Fruit fly (Drosophila melanogaster): Measurements from ENCODE around the gene CG31808.

The CG31808 gene

dm6 chr2L:16720707-16721700 lies 5.0 kb upstream of the CG31808 start (continued):
- TF ChIP-seq CG4318 (GFP tag; optimal IDR thresholded peaks at IDR 0.05) (no peak), Ets96B (tag; optimal IDR thresholded peaks at IDR 0.05) (peak; percentile 96), CG34406 (GFP tag; optimal IDR thresholded peaks at IDR 0.05) (peak; percentile 97), fd59A (GFP tag; optimal IDR thresholded peaks at IDR 0.05) (peak; percentile 89), CG11294 (GFP tag; IDR thresholded peaks at IDR 0.05) (peak; percentile 94), Smox (GFP tag; optimal IDR thresholded peaks at IDR 0.05) (peak; percentile 96), CG6276 (GFP tag; optimal IDR thresholded peaks at IDR 0.05) (peak; percentile 86), eg (GFP tag; IDR thresholded peaks at IDR 0.05) (peak; percentile 97), OdsH (GFP tag; optimal IDR thresholded peaks at IDR 0.05) (peak; percentile 97), Eip75B (GFP tag; optimal IDR thresholded peaks at IDR 0.05) (peak; percentile 97), CG9139 (GFP tag; optimal IDR thresholded peaks at IDR 0.05) (peak; percentile 91), cyc (GFP tag; optimal IDR thresholded peaks at IDR 0.05) (peak; percentile 96), CG1621 (tag; optimal IDR thresholded peaks at IDR 0.05) (peak; percentile 87), ss (GFP tag; optimal IDR thresholded peaks at IDR 0.05) (peak; percentile 95 to 96), esn (GFP tag; optimal IDR thresholded peaks at IDR 0.05) (peak; percentile 98), Sox14 (GFP tag; optimal IDR thresholded peaks at IDR 0.05) (peak; percentile 93), CG6808 (GFP tag; optimal IDR thresholded peaks at IDR 0.05) (peak; percentile 91), acj6 (GFP tag; optimal IDR thresholded peaks at IDR 0.05) (peak; percentile 96), Gug (GFP tag; IDR thresholded peaks at IDR 0.05) (peak; percentile 97), net (GFP tag; optimal IDR thresholded peaks at IDR 0.05) (peak; percentile 97), pdm3 (GFP tag; optimal IDR thresholded peaks at IDR 0.05) (peak; percentile 96), Sox15 (GFP tag; optimal IDR thresholded peaks at IDR 0.05) (peak; percentile 92), fd85E (GFP tag; optimal IDR thresholded peaks at IDR 0.05) (peak; percentile 84), topi (GFP tag; optimal IDR thresholded peaks at IDR 0.05) (peak; percentile 98), Blimp-1 (GFP tag; optimal IDR thresholded peaks at IDR 0.05) (peak; percentile 90), Hr4 (GFP tag; optimal IDR thresholded peaks at IDR 0.05) (peak; percentile 97), CG6163 (GFP tag; IDR thresholded peaks at IDR 0.05) (peak; percentile 97), CG11762 (GFP tag; optimal IDR thresholded peaks at IDR 0.05; ENCODE audit: insufficient read depth) (peak; percentile 97), CG11902 (GFP tag; optimal IDR thresholded peaks at IDR 0.05) (peak; percentile 94), CG10669 (GFP tag; optimal IDR thresholded peaks at IDR 0.05) (peak; percentile 95), CG16779 (tag; optimal IDR thresholded peaks at IDR 0.05) (peak; percentile 82)

dm6 chr2L:16719643-16720515 lies 3.9 kb upstream of the CG31808 start, which contains the start of gene Cyt-c-p:
TSS of gene Cyt-c-p (plus strand) at chr2L:16719932.
- TF ChIP-seq esn (GFP tag; optimal IDR thresholded peaks at IDR 0.05) (peak; percentile 21), vri (GFP tag; optimal IDR thresholded peaks at IDR 0.05) (peak; percentile 75), fkh (GFP tag; optimal IDR thresholded peaks at IDR 0.05) (peak; percentile 35), topi (GFP tag; optimal IDR thresholded peaks at IDR 0.05) (no peak), CG9139 (GFP tag; optimal IDR thresholded peaks at IDR 0.05) (no peak), dsx (GFP tag; optimal IDR thresholded peaks at IDR 0.05; ENCODE audit: poor library complexity, severe bottlenecking) (peak; percentile 8), CG6854 (GFP tag; optimal IDR thresholded peaks at IDR 0.05) (peak; percentile 1), CG1621 (tag; optimal IDR thresholded peaks at IDR 0.05) (peak; percentile 0), Eip93F (GFP tag; optimal IDR thresholded peaks at IDR 0.05) (no peak), Eip78C (GFP tag) (peak; percentile 84), Eip75B (GFP tag; optimal IDR thresholded peaks at IDR 0.05) (peak; percentile 11), Sox14 (GFP tag; optimal IDR thresholded peaks at IDR 0.05) (peak; percentile 17)
